Fruit fly (Drosophila melanogaster): ENCODE data around the gene pn.
A peak's percentile ranks its signal among the peaks of the same experiment; 100 is the strongest.

The pn gene

dm6 chrX:2222181-2222790 is 41.3 kb downstream of the pn start, which contains the start of gene Vinc (continued):
- TF ChIP-seq HLH4C (GFP tag; IDR thresholded peaks at IDR 0.05; ENCODE audit: partially characterized antibody) (peak; percentile 60), crp (GFP tag; optimal IDR thresholded peaks at IDR 0.05) (peak in 1 of 2 experiments; percentile 1), E2f1 (GFP tag; IDR thresholded peaks at IDR 0.05) (peak; percentile 83), CG15479 (GFP tag; optimal IDR thresholded peaks at IDR 0.05) (no peak), CG10366 (GFP tag; IDR thresholded peaks at IDR 0.05) (peak; percentile 54), hth (optimal IDR thresholded peaks at IDR 0.05) (no peak), CG9797 (GFP tag; optimal IDR thresholded peaks at IDR 0.05) (peak; percentile 42), HLH54F (GFP tag; optimal IDR thresholded peaks at IDR 0.05) (peak; percentile 71), CG1024 (GFP tag; IDR thresholded peaks at IDR 0.05) (no peak), Asciz (GFP tag; optimal IDR thresholded peaks at IDR 0.05) (no peak), kni (GFP tag; optimal IDR thresholded peaks at IDR 0.05) (peak; percentile 90), CG16863 (GFP tag; optimal IDR thresholded peaks at IDR 0.05) (peak; percentile 59), CG3163 (GFP tag; optimal IDR thresholded peaks at IDR 0.05) (peak; percentile 39), Hsf (GFP tag; optimal IDR thresholded peaks at IDR 0.05) (peak; percentile 57), sim (GFP tag; IDR thresholded peaks at IDR 0.05) (no peak; the same call in 1 of the 2 replicates), MTF-1 (GFP tag; optimal IDR thresholded peaks at IDR 0.05; ENCODE audit: borderline replicate concordance) (peak; percentile 48), CG12155 (GFP tag; optimal IDR thresholded peaks at IDR 0.05) (peak; percentile 96), Rfx (GFP tag; IDR thresholded peaks at IDR 0.05) (peak; percentile 94), CG14050 (GFP tag; IDR thresholded peaks at IDR 0.05) (peak; percentile 62; the same call in 2 of the 3 replicates), CG6813 (GFP tag; optimal IDR thresholded peaks at IDR 0.05) (peak; percentile 85), CG16815 (GFP tag; optimal IDR thresholded peaks at IDR 0.05) (peak; percentile 65), CG17385 (GFP tag; optimal IDR thresholded peaks at IDR 0.05) (peak; percentile 96)

dm6 chrX:2223454-2223853 is 42.4 kb downstream of the pn start, which contains the start of gene CG14052:
TSS of gene CG14052 (plus strand) at chrX:2223754.
- no peak for TF ChIP-seq Dp (GFP tag; optimal IDR thresholded peaks at IDR 0.05)
- peak; percentile 16 for TF ChIP-seq Med (GFP tag)
- TF ChIP-seq CG12659 (GFP tag; optimal IDR thresholded peaks at IDR 0.05): no peak
- peak; percentile 19 for TF ChIP-seq ewg (GFP tag; optimal IDR thresholded peaks at IDR 0.05)

dm6 chrX:2225138-2225537 is 44.1 kb downstream of the pn start, which contains the start of gene pcx:
TSS of gene pcx (plus strand) at chrX:2225296.
- TF ChIP-seq seq (GFP tag; IDR thresholded peaks at IDR 0.05) (no peak), gem (tag; optimal IDR thresholded peaks at IDR 0.05) (no peak), Bgb (GFP tag; IDR thresholded peaks at IDR 0.05; ENCODE audit: partially characterized antibody) (peak; percentile 56), unpg (GFP tag; optimal IDR thresholded peaks at IDR 0.05) (no peak), hbn (GFP tag; IDR thresholded peaks at IDR 0.05; ENCODE audit: partially characterized antibody) (peak; percentile 27; the same call in 1 of the 2 replicates), Sox100B (GFP tag; optimal IDR thresholded peaks at IDR 0.05) (no peak), Scr (GFP tag; IDR thresholded peaks at IDR 0.05; ENCODE audit: partially characterized antibody) (peak; percentile 62), zfh2 (GFP tag; optimal IDR thresholded peaks at IDR 0.05) (no peak), knrl (GFP tag; IDR thresholded peaks at IDR 0.05; ENCODE audit: partially characterized antibody) (peak; percentile 54; the same call in 2 of the 3 replicates), ac (GFP tag; optimal IDR thresholded peaks at IDR 0.05) (no peak), CG11398 (GFP tag; optimal IDR thresholded peaks at IDR 0.05) (no peak), CG14860 (GFP tag; IDR thresholded peaks at IDR 0.05; ENCODE audit: partially characterized antibody) (peak; percentile 24; the same call in 1 of the 3 replicates), Spps (tag; optimal IDR thresholded peaks at IDR 0.05) (no peak), CG7839 (tag; optimal IDR thresholded peaks at IDR 0.05) (no peak), Dfd (GFP tag; optimal IDR thresholded peaks at IDR 0.05) (no peak), CG1647 (GFP tag; optimal IDR thresholded peaks at IDR 0.05) (no peak), amos (GFP tag; IDR thresholded peaks at IDR 0.05; ENCODE audit: partially characterized antibody) (peak; percentile 59; the same call in 1 of the 2 replicates), Oaz (GFP tag; IDR thresholded peaks at IDR 0.05) (no peak), Eip74EF (GFP tag; optimal IDR thresholded peaks at IDR 0.05) (no peak), CrebB (tag; optimal IDR thresholded peaks at IDR 0.05) (no peak), Kr (GFP tag; optimal IDR thresholded peaks at IDR 0.05) (no peak)
